Worm (Caenorhabditis elegans): ENCODE data around the gene Y82E9BL.3.

The Y82E9BL.3 gene

ce11 chrIII:1350745-1351144, at the start of gene Y82E9BL.3:
Y82E9BL.3 (minus strand) TSS chrIII:1350845.
- TF ChIP-seq ama-1 (optimal IDR thresholded peaks at IDR 0.05), result no peak
- no peak for TF ChIP-seq unc-39 (tag; optimal IDR thresholded peaks at IDR 0.05)
- no peak for TF ChIP-seq sem-4 (tag; optimal IDR thresholded peaks at IDR 0.05)
- TF ChIP-seq dmd-4 (tag; optimal IDR thresholded peaks at IDR 0.05), result no peak
- no peak for TF ChIP-seq crh-2 (tag; optimal IDR thresholded peaks at IDR 0.05)
- no peak for TF ChIP-seq R02D3.7 (tag; optimal IDR thresholded peaks at IDR 0.05)
- no peak for TF ChIP-seq egl-27 (tag; optimal IDR thresholded peaks at IDR 0.05)
- TF ChIP-seq C34F6.9 (tag; optimal IDR thresholded peaks at IDR 0.05), result no peak
- no peak for TF ChIP-seq elt-3 (tag; optimal IDR thresholded peaks at IDR 0.05)
- no peak for TF ChIP-seq ZK546.5 (tag; optimal IDR thresholded peaks at IDR 0.05)
- TF ChIP-seq nhr-25 (tag; optimal IDR thresholded peaks at IDR 0.05), result no peak
- no peak for TF ChIP-seq alr-1 (tag; optimal IDR thresholded peaks at IDR 0.05)
- TF ChIP-seq ceh-82 (tag; optimal IDR thresholded peaks at IDR 0.05), result no peak
- no peak for TF ChIP-seq nhr-21 (tag; optimal IDR thresholded peaks at IDR 0.05)
- no peak for TF ChIP-seq ztf-4 (tag; optimal IDR thresholded peaks at IDR 0.05)
- no peak for TF ChIP-seq ceh-16 (tag; optimal IDR thresholded peaks at IDR 0.05)
- no peak for TF ChIP-seq lin-11 (tag; optimal IDR thresholded peaks at IDR 0.05)
- no peak for TF ChIP-seq elt-1 (tag; optimal IDR thresholded peaks at IDR 0.05)
- TF ChIP-seq sma-3 (GFP tag; optimal IDR thresholded peaks at IDR 0.05), result no peak
- no peak for TF ChIP-seq nhr-10 (tag; optimal IDR thresholded peaks at IDR 0.05)

ce11 chrIII:1399670-1400069, 49.0 kb upstream of the Y82E9BL.3 start, which contains the start of gene pals-16:
pals-16 (plus strand) TSS chrIII:1399970.
- TF ChIP-seq nhr-12 (tag; optimal IDR thresholded peaks at IDR 0.05) (no peak), nhr-6 (tag; optimal IDR thresholded peaks at IDR 0.05) (no peak), ZK546.5 (tag; optimal IDR thresholded peaks at IDR 0.05) (no peak), egl-27 (tag; optimal IDR thresholded peaks at IDR 0.05) (no peak), nhr-21 (tag; optimal IDR thresholded peaks at IDR 0.05) (no peak), skn-1 (tag; optimal IDR thresholded peaks at IDR 0.05) (no peak), unc-55 (GFP tag; optimal IDR thresholded peaks at IDR 0.05) (no peak), sma-3 (GFP tag; optimal IDR thresholded peaks at IDR 0.05) (no peak), ztf-11 (tag; optimal IDR thresholded peaks at IDR 0.05) (no peak), dmd-4 (tag; optimal IDR thresholded peaks at IDR 0.05) (no peak), ztf-4 (tag; optimal IDR thresholded peaks at IDR 0.05) (no peak), lsy-2 (tag; optimal IDR thresholded peaks at IDR 0.05) (no peak), unc-39 (tag; optimal IDR thresholded peaks at IDR 0.05) (no peak)

- TF ChIP-seq sma-9 (GFP tag; optimal IDR thresholded peaks at IDR 0.05) (peak; percentile 45), sma-9 (tag; optimal IDR thresholded peaks at IDR 0.05) (no peak), unc-55 (GFP tag; optimal IDR thresholded peaks at IDR 0.05) (no peak), snpc-4 (tag; optimal IDR thresholded peaks at IDR 0.05) (no peak), fos-1 (tag; optimal IDR thresholded peaks at IDR 0.05) (peak; percentile 91)
Measured at ce11 chrIII:1398183-1398582, 47.5 kb upstream of the Y82E9BL.3 start.

DNA sequence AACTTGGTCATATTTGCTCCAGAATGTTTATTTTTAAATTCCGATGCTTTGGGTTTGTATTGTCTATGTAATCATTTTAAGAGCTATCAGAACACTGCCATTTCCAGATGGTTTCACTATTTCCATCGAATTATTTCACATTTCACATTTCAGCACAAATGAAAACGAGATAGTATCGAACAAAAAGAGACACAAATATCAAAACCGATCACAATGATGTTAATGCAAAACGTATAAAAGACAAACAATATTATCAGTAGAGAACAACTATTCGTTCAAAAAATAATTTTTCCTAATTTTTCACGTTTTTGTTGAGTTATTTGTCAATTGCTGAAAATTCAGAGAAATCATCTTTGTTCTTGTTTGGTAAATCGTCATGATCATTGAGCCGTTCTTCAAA, 44.7 kb upstream of the Y82E9BL.3 start:
- TF ChIP-seq ztf-11 (tag; optimal IDR thresholded peaks at IDR 0.05) (no peak), fos-1 (tag; optimal IDR thresholded peaks at IDR 0.05) (peak; percentile 49), mab-5 (tag; optimal IDR thresholded peaks at IDR 0.05) (no peak)

DNA sequence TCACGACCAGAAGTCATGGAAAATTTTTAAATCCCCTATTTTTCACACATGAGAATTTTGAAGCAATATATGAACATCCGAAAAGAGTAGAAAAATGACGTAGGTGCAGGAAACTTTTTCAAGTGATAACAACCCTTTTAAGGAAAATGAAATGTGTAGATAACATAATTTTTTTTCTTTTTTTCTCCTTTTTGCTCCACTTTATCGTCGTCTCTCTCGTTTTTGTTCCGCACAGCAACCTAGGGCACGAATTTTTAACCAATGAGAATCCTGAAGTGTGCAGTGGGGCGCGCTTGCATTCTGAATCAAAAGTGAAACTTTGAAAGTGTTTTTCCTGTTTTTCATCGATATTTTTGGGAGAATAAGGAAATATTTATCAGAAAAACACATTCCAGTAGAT, 42.1 kb upstream of the Y82E9BL.3 start:
- TF ChIP-seq sma-9 (GFP tag; optimal IDR thresholded peaks at IDR 0.05) (peak; percentile 2), sma-9 (tag; optimal IDR thresholded peaks at IDR 0.05) (no peak), crh-2 (tag; optimal IDR thresholded peaks at IDR 0.05) (peak; percentile 44), fos-1 (tag; optimal IDR thresholded peaks at IDR 0.05) (peak; percentile 84), gmeb-1 (tag; optimal IDR thresholded peaks at IDR 0.05) (peak; percentile 21), elt-3 (tag; optimal IDR thresholded peaks at IDR 0.05) (no peak), F13H6.1 (tag; optimal IDR thresholded peaks at IDR 0.05) (peak; percentile 6), sma-3 (GFP tag; optimal IDR thresholded peaks at IDR 0.05) (peak; percentile 26), nhr-6 (tag; optimal IDR thresholded peaks at IDR 0.05) (no peak)

DNA sequence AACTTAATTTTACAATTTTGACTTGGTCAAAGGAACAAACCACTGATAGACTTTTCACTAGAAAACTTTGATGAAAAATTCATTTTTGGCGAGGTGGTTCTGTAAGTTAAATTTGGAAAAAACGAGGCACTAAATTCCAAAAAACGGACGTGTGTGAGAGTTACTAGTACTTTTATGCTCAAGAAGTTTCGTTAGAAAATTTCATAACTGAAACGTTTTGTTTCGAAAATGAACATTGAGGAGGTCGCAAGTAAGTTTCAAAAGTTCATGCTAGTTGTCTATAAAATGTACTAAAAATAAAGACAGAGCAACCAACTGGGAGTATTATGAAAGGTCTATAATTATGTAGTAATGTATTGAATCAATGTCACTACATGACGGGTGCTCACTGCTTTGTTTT, 41.1 kb upstream of the Y82E9BL.3 start, which contains the start of gene pals-17:
TSS of gene pals-17 (minus strand) at position 101 of the 400 bp plus-strand sequence.
- no peak for TF ChIP-seq egl-27 (tag; optimal IDR thresholded peaks at IDR 0.05)
- TF ChIP-seq aly-2 (tag; optimal IDR thresholded peaks at IDR 0.05), result no peak
- no peak for TF ChIP-seq ztf-4 (tag; optimal IDR thresholded peaks at IDR 0.05)

All from whole organism, L2 larva.